Fruit fly (Drosophila melanogaster): Measurements from ENCODE around the gene Nprl2.

The Nprl2 gene

DNA sequence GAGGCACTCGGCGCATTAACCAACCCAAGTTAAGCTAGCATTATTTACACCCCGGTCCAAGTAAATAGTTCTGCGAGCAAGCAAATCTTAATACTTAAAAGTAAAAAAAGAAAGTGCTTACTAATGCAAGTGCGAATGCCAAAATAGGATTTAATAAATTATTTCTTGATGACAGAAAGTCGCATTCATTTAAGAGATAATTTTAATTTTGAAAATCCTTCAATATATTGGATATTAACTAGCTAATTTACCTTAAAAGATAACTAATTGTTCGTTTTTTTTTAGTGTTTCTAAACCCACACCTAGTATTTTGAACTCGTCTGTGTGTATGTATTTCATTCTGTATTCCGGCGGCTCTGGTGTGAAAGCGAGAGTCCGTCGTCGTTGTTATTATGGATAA, 29.4 kb downstream of the Nprl2 start (continued):
- TF ChIP-seq CG4328 (GFP tag; optimal IDR thresholded peaks at IDR 0.05) = peak; percentile 12
- no peak for TF ChIP-seq Elba2 (GFP tag; optimal IDR thresholded peaks at IDR 0.05)
- TF ChIP-seq Myb (GFP tag; optimal IDR thresholded peaks at IDR 0.05) = no peak
- 0 out of 3 replicates have a peak, but pooled peaks have one; percentile 28 for TF ChIP-seq CG34422 (GFP tag; IDR thresholded peaks at IDR 0.05)
- no peak for TF ChIP-seq nom (GFP tag; optimal IDR thresholded peaks at IDR 0.05)
- TF ChIP-seq zen (tag; optimal IDR thresholded peaks at IDR 0.05) = no peak
- TF ChIP-seq so (GFP tag; IDR thresholded peaks at IDR 0.05) = 0 out of 3 replicates have a peak, but pooled peaks have one; percentile 33
- TF ChIP-seq CG1832 (GFP tag; optimal IDR thresholded peaks at IDR 0.05) = no peak
- peak in 1 of 2 experiments; percentile 79 for TF ChIP-seq Eip74EF (GFP tag; optimal IDR thresholded peaks at IDR 0.05)
- TF ChIP-seq dan (GFP tag; IDR thresholded peaks at IDR 0.05) = no peak
- TF ChIP-seq btn (GFP tag; optimal IDR thresholded peaks at IDR 0.05) = no peak
- peak; percentile 2 for TF ChIP-seq Dip3 (GFP tag; optimal IDR thresholded peaks at IDR 0.05)
- no peak for TF ChIP-seq sd (tag; optimal IDR thresholded peaks at IDR 0.05)
- peak; percentile 70 for TF ChIP-seq CG7839 (tag; optimal IDR thresholded peaks at IDR 0.05)
- no peak for TF ChIP-seq CG1792 (GFP tag; optimal IDR thresholded peaks at IDR 0.05)
- peak; percentile 63 for TF ChIP-seq grau (tag; optimal IDR thresholded peaks at IDR 0.05)
- no peak for TF ChIP-seq pfk (GFP tag; optimal IDR thresholded peaks at IDR 0.05)
- TF ChIP-seq CG4360 (GFP tag; IDR thresholded peaks at IDR 0.05) = no peak
- no peak; the same call in 1 of the 2 replicates for TF ChIP-seq Ravus (GFP tag; IDR thresholded peaks at IDR 0.05)
- TF ChIP-seq pb (GFP tag; optimal IDR thresholded peaks at IDR 0.05) = no peak
- no peak for TF ChIP-seq crc (GFP tag; optimal IDR thresholded peaks at IDR 0.05)
- no peak for TF ChIP-seq CG8281 (tag; optimal IDR thresholded peaks at IDR 0.05)
- TF ChIP-seq CG3065 (GFP tag; optimal IDR thresholded peaks at IDR 0.05) = no peak
- peak; percentile 49; the same call in 2 of the 3 replicates for TF ChIP-seq row (GFP tag; IDR thresholded peaks at IDR 0.05)
- no peak for TF ChIP-seq slp2 (GFP tag; optimal IDR thresholded peaks at IDR 0.05)
- TF ChIP-seq CG16779 (GFP tag; IDR thresholded peaks at IDR 0.05) = no peak
- TF ChIP-seq zen2 (GFP tag; IDR thresholded peaks at IDR 0.05; ENCODE audit: partially characterized antibody) = no peak
- TF ChIP-seq vnd (GFP tag; IDR thresholded peaks at IDR 0.05; ENCODE audit: partially characterized antibody) = no peak
- no peak for TF ChIP-seq CG15514 (GFP tag; optimal IDR thresholded peaks at IDR 0.05)
- peak; percentile 31; the same call in 1 of the 2 replicates for TF ChIP-seq wor (GFP tag; IDR thresholded peaks at IDR 0.05)
- no peak for TF ChIP-seq emc (GFP tag; optimal IDR thresholded peaks at IDR 0.05)
- no peak for TF ChIP-seq dati (GFP tag; IDR thresholded peaks at IDR 0.05)
- TF ChIP-seq CG3163 (GFP tag; optimal IDR thresholded peaks at IDR 0.05) = no peak
- no peak for TF ChIP-seq otp (GFP tag; IDR thresholded peaks at IDR 0.05)
- TF ChIP-seq Dek (tag; optimal IDR thresholded peaks at IDR 0.05) = no peak
- peak; percentile 6 for TF ChIP-seq CG6654 (GFP tag; optimal IDR thresholded peaks at IDR 0.05)
- no peak for TF ChIP-seq ro (GFP tag; IDR thresholded peaks at IDR 0.05)
- peak; percentile 47; the same call in 1 of the 2 replicates for TF ChIP-seq ttk (GFP tag; IDR thresholded peaks at IDR 0.05)
- TF ChIP-seq Usf (GFP tag; optimal IDR thresholded peaks at IDR 0.05) = no peak
- 0 out of 2 replicates have a peak, but pooled peaks have one; percentile 23 for TF ChIP-seq CG14014 (GFP tag; IDR thresholded peaks at IDR 0.05)
- no peak for TF ChIP-seq Dp (GFP tag; optimal IDR thresholded peaks at IDR 0.05)
- peak; percentile 41 for TF ChIP-seq gcm (GFP tag; optimal IDR thresholded peaks at IDR 0.05)
- no peak for TF ChIP-seq jigr1 (GFP tag; IDR thresholded peaks at IDR 0.05)
- TF ChIP-seq B-H1 (GFP tag; IDR thresholded peaks at IDR 0.05) = 0 out of 3 replicates have a peak, but pooled peaks have one; percentile 10
- no peak for TF ChIP-seq Neu2 (GFP tag; optimal IDR thresholded peaks at IDR 0.05; ENCODE audit: borderline replicate concordance)
- TF ChIP-seq pros (GFP tag; optimal IDR thresholded peaks at IDR 0.05) = no peak
- TF ChIP-seq CrebB (tag; optimal IDR thresholded peaks at IDR 0.05) = no peak
- peak; percentile 33 for TF ChIP-seq CG14710 (tag; optimal IDR thresholded peaks at IDR 0.05)
- no peak for TF ChIP-seq CG32767 (GFP tag; IDR thresholded peaks at IDR 0.05)
- no peak for TF ChIP-seq Dll (GFP tag; IDR thresholded peaks at IDR 0.05; ENCODE audit: partially characterized antibody)
- no peak for TF ChIP-seq CG16813 (GFP tag; IDR thresholded peaks at IDR 0.05; ENCODE audit: partially characterized antibody)
